Worm (Caenorhabditis elegans) whole organism, young adult: Measurements from ENCODE around the gene ZK930.4.
A peak's percentile ranks its signal among the peaks of the same experiment; 100 is the strongest.

Experiments
- B0019.2 ChIP-seq: fragments of 200-800 bp; sonication (Bioruptor generic); conservative IDR thresholded peaks from 2 replicates; pipeline ENCODE4 v1.3.6; 2022; ENCODE audit warnings: missing genetic modification reagents, missing genetic modification characterization, missing compliant biosample characterization
- C17E4.6 ChIP-seq: fragments of 200-800 bp; sonication (Bioruptor generic); IDR thresholded peaks from 2 replicates; pipeline ENCODE4 v1.3.6; 2022; ENCODE audit warnings: missing genetic modification reagents, missing genetic modification characterization, missing compliant biosample characterization
- F23B12.7 ChIP-seq: sonication (generic microtip); optimal IDR thresholded peaks from 2 replicates; lab custom pipeline; 2017; ENCODE audit warnings: missing genetic modification characterization, mild to moderate bottlenecking, missing compliant biosample characterization, antibody characterized with exemption, moderate library complexity; ENCODE audit not compliant: insufficient read depth
- F33H1.4 ChIP-seq: fragments of 200-800 bp; sonication (Bioruptor generic); IDR thresholded peaks from 2 replicates; pipeline ENCODE4 v1.3.6; 2022; ENCODE audit warnings: missing genetic modification reagents, missing genetic modification characterization, missing compliant biosample characterization
- F49E8.2 ChIP-seq: sonication (generic microtip); optimal IDR thresholded peaks from 3 replicates; lab custom pipeline; 2017; ENCODE audit warnings: missing genetic modification characterization, mild to moderate bottlenecking, missing compliant biosample characterization, antibody characterized with exemption, moderate library complexity; ENCODE audit not compliant: insufficient read depth
- K11D2.4 ChIP-seq: fragments of 200-800 bp; sonication (Bioruptor generic); IDR thresholded peaks from 2 replicates; pipeline ENCODE4 v1.3.6; 2022; ENCODE audit warnings: missing genetic modification reagents, missing genetic modification characterization, missing compliant biosample characterization
- akir-1 ChIP-seq: fragments of 200-800 bp; sonication (Bioruptor generic); optimal IDR thresholded peaks from 2 replicates; lab custom pipeline; 2018; ENCODE audit warnings: mild to moderate bottlenecking, missing genetic modification characterization, moderate library complexity, missing compliant biosample characterization
- aptf-2 ChIP-seq: fragments of 200-800 bp; sonication (Bioruptor generic); conservative IDR thresholded peaks from 2 replicates; pipeline ENCODE4 v1.3.6; 2022; ENCODE audit warnings: missing genetic modification reagents, missing genetic modification characterization, missing compliant biosample characterization
- athp-1 ChIP-seq: sonication (generic microtip); optimal IDR thresholded peaks from 2 replicates; lab custom pipeline; 2017; ENCODE audit warnings: mild to moderate bottlenecking, missing genetic modification characterization, missing compliant biosample characterization
- bed-2 ChIP-seq: fragments of 200-800 bp; sonication (Bioruptor generic); IDR thresholded peaks from 2 replicates; pipeline ENCODE4 v1.3.6; 2022; ENCODE audit warnings: missing genetic modification reagents, missing genetic modification characterization, missing compliant biosample characterization
- cebp-1 ChIP-seq, 2 experiments: fragments of 200-800 bp in 1 of 2; sonication (Bioruptor generic) in 1 of 2; sonication (generic microtip) in 1 of 2; IDR thresholded peaks in 1 of 2; optimal IDR thresholded peaks in 1 of 2; 2 replicates each; pipeline versions ENCODE4 v1.3.6 to Lab custom; 2017 to 2022; ENCODE audit warnings: missing compliant biosample characterization in 2 of 2, missing genetic modification characterization in 2 of 2, mild to moderate bottlenecking in 1 of 2, missing genetic modification reagents in 1 of 2, moderate library complexity in 1 of 2
- cebp-2 ChIP-seq: fragments of 200-800 bp; sonication (Bioruptor generic); IDR thresholded peaks from 2 replicates; pipeline ENCODE4 v1.3.6; 2022; ENCODE audit warnings: missing genetic modification characterization, missing compliant biosample characterization
- ceh-40 ChIP-seq: fragments of 200-800 bp; sonication (Bioruptor generic); IDR thresholded peaks from 2 replicates; pipeline ENCODE4 v1.3.6; 2022; ENCODE audit warnings: missing genetic modification characterization, missing compliant biosample characterization
- ceh-58 ChIP-seq: fragments of 200-800 bp; sonication (Bioruptor generic); IDR thresholded peaks from 2 replicates; pipeline ENCODE4 v1.3.6; 2022; ENCODE audit warnings: missing genetic modification characterization, missing compliant biosample characterization
- ceh-91 ChIP-seq: fragments of 200-800 bp; sonication (Bioruptor generic); IDR thresholded peaks from 2 replicates; pipeline ENCODE4 v1.3.6; 2022; ENCODE audit warnings: missing genetic modification reagents, missing genetic modification characterization, missing compliant biosample characterization
- efl-1 ChIP-seq: fragments of 150-350 bp; optimal IDR thresholded peaks from 2 replicates; lab custom pipeline; 2014; ENCODE audit warnings: missing biosample characterization, missing genetic modification reagents, missing genetic modification characterization
- egrh-3 ChIP-seq: fragments of 200-800 bp; sonication (Bioruptor generic); IDR thresholded peaks from 2 replicates; pipeline ENCODE4 v1.3.6; 2022; ENCODE audit warnings: missing genetic modification reagents, missing genetic modification characterization, missing compliant biosample characterization
- fkh-3 ChIP-seq: sonication (generic microtip); optimal IDR thresholded peaks from 2 replicates; lab custom pipeline; 2016; ENCODE audit warnings: mild to moderate bottlenecking, missing genetic modification characterization, missing compliant biosample characterization
- him-1 ChIP-seq: sonication (generic microtip); optimal IDR thresholded peaks from 2 replicates; lab custom pipeline; 2016; ENCODE audit warnings: missing genotype, missing genetic modification reagents, missing genetic modification characterization, missing compliant biosample characterization
- hlh-26 ChIP-seq: fragments of 200-800 bp; sonication (Bioruptor generic); conservative IDR thresholded peaks from 2 replicates; pipeline ENCODE4 v1.3.6; 2022; ENCODE audit warnings: missing genetic modification reagents, missing genetic modification characterization, missing compliant biosample characterization
- hmg-20 ChIP-seq: fragments of 200-800 bp; sonication (Bioruptor generic); IDR thresholded peaks from 2 replicates; pipeline ENCODE4 v1.3.6; 2022; ENCODE audit warnings: missing genetic modification reagents, missing genetic modification characterization, missing compliant biosample characterization
- hrde-1 ChIP-seq: sonication (generic microtip); optimal IDR thresholded peaks from 2 replicates; lab custom pipeline; 2016; ENCODE audit warnings: missing genetic modification characterization, mild to moderate bottlenecking, missing compliant biosample characterization, moderate library complexity, missing genotype, missing genetic modification reagents, borderline replicate concordance
- lin-54 ChIP-seq: fragments of 200-800 bp; sonication (Bioruptor generic); optimal IDR thresholded peaks from 2 replicates; lab custom pipeline; 2018; ENCODE audit warnings: mild to moderate bottlenecking, missing genetic modification characterization, missing compliant biosample characterization
- lsl-1 ChIP-seq: fragments of 200-800 bp; sonication (Bioruptor generic); optimal IDR thresholded peaks from 2 replicates; lab custom pipeline; 2018; ENCODE audit warnings: mild to moderate bottlenecking, missing genetic modification characterization, moderate library complexity, missing compliant biosample characterization
- madf-3 ChIP-seq: fragments of 200-800 bp; sonication (Bioruptor generic); IDR thresholded peaks from 2 replicates; pipeline ENCODE4 v1.3.6; 2022; ENCODE audit warnings: missing genetic modification reagents, missing genetic modification characterization, missing compliant biosample characterization
- madf-6 ChIP-seq: fragments of 200-800 bp; sonication (Bioruptor generic); IDR thresholded peaks from 2 replicates; pipeline ENCODE4 v1.3.6; 2022; ENCODE audit warnings: missing genetic modification reagents, missing genetic modification characterization, missing compliant biosample characterization
- madf-8 ChIP-seq: fragments of 200-800 bp; sonication (Bioruptor generic); conservative IDR thresholded peaks from 2 replicates; pipeline ENCODE4 v1.3.6; 2022; ENCODE audit warnings: missing genetic modification reagents, missing genetic modification characterization, missing compliant biosample characterization
- mcd-1 ChIP-seq: fragments of 200-800 bp; sonication (Bioruptor generic); IDR thresholded peaks from 2 replicates; pipeline ENCODE4 v1.3.6; 2022; ENCODE audit warnings: missing genetic modification reagents, missing genetic modification characterization, missing compliant biosample characterization
- nhr-120 ChIP-seq: fragments of 200-800 bp; sonication (Bioruptor generic); IDR thresholded peaks from 2 replicates; pipeline ENCODE4 v1.3.6; 2022; ENCODE audit warnings: missing genetic modification characterization, missing compliant biosample characterization
- nhr-80 ChIP-seq: sonication (generic microtip); optimal IDR thresholded peaks from 2 replicates; lab custom pipeline; 2016; ENCODE audit warnings: missing genetic modification characterization, missing compliant biosample characterization
- nhr-90 ChIP-seq: sonication (generic microtip); optimal IDR thresholded peaks from 2 replicates; lab custom pipeline; 2016; ENCODE audit warnings: missing genotype, mild to moderate bottlenecking, missing genetic modification characterization, missing compliant biosample characterization
- rcor-1 ChIP-seq: fragments of 200-800 bp; sonication (Bioruptor generic); IDR thresholded peaks from 2 replicates; pipeline ENCODE4 v1.3.6; 2022; ENCODE audit warnings: missing genetic modification reagents, missing genetic modification characterization, missing compliant biosample characterization
- rec-8 ChIP-seq, 2 experiments: sonication (generic microtip); optimal IDR thresholded peaks; 2 replicates each; lab custom pipeline; 2016; ENCODE audit warnings: mild to moderate bottlenecking in 2 of 2, missing genetic modification characterization in 2 of 2, missing genetic modification reagents in 2 of 2, missing genotype in 2 of 2, missing biosample characterization in 1 of 2, missing compliant biosample characterization in 1 of 2, moderate library complexity in 1 of 2
- sdz-38 ChIP-seq: sonication (generic microtip); optimal IDR thresholded peaks from 2 replicates; lab custom pipeline; 2016; ENCODE audit warnings: missing genotype, missing genetic modification characterization, missing compliant biosample characterization
- sea-2 ChIP-seq: fragments of 200-800 bp; sonication (Bioruptor generic); IDR thresholded peaks from 2 replicates; pipeline ENCODE4 v1.3.6; 2022; ENCODE audit warnings: missing genetic modification characterization, missing compliant biosample characterization
- snpc-1.1 ChIP-seq: sonication (generic microtip); optimal IDR thresholded peaks from 2 replicates; lab custom pipeline; 2017; ENCODE audit warnings: missing genetic modification characterization, mild to moderate bottlenecking, missing compliant biosample characterization, antibody characterized with exemption, moderate library complexity, missing genotype, missing genetic modification reagents; ENCODE audit not compliant: insufficient read depth
- snpc-1.3 ChIP-seq: sonication (generic microtip); optimal IDR thresholded peaks from 2 replicates; lab custom pipeline; 2017; ENCODE audit warnings: missing genetic modification characterization, mild to moderate bottlenecking, missing compliant biosample characterization, antibody characterized with exemption, moderate library complexity, missing genotype, missing genetic modification reagents; ENCODE audit not compliant: insufficient read depth
- unc-130 ChIP-seq: sonication (generic microtip); optimal IDR thresholded peaks from 2 replicates; lab custom pipeline; 2016; ENCODE audit warnings: missing genetic modification reagents, missing genetic modification characterization, missing compliant biosample characterization
- xnd-1 ChIP-seq: sonication (generic microtip); optimal IDR thresholded peaks from 2 replicates; lab custom pipeline; 2016; ENCODE audit warnings: missing genotype, missing genetic modification reagents, missing genetic modification characterization, missing compliant biosample characterization
- ztf-18 ChIP-seq: sonication (generic microtip); optimal IDR thresholded peaks from 2 replicates; lab custom pipeline; 2016; ENCODE audit warnings: missing genotype, mild to moderate bottlenecking, missing genetic modification characterization, missing compliant biosample characterization
- ztf-22 ChIP-seq: fragments of 200-800 bp; sonication (Bioruptor generic); optimal IDR thresholded peaks from 2 replicates; lab custom pipeline; 2018; ENCODE audit warnings: mild to moderate bottlenecking, missing genetic modification characterization, moderate library complexity, missing compliant biosample characterization
- ztf-26 ChIP-seq: sonication (generic microtip); optimal IDR thresholded peaks from 2 replicates; lab custom pipeline; 2017; ENCODE audit warnings: missing genetic modification characterization, missing compliant biosample characterization
- ztf-28 ChIP-seq: fragments of 200-800 bp; sonication (Bioruptor generic); IDR thresholded peaks from 2 replicates; pipeline ENCODE4 v1.3.6; 2022; ENCODE audit warnings: missing genetic modification reagents, missing genetic modification characterization, missing compliant biosample characterization

The ZK930.4 gene

DNA sequence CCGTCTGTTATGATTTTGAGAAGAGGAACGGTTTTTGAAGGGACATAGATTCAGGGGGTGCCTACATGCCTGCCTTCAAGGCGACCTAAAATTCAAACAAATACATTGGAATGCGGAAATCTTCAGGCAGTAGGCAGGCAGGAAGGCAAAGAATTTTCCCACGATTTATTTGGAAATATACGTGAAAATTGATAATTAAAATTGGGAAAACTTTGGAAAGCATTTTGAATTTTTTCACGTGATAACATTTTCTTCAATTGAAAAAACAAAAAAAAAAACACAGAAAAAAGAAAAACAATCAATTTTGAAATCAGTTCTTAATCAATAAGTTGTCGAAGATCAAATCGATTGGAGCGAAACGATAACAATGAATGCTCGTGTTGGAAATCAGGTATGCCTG lies at the start of gene ZK930.4:
ZK930.4 (plus strand) TSS at position 301 of the 400 bp plus-strand sequence.
- TF ChIP-seq K11D2.4 (GFP tag; lab: Robert Waterston, UW), result no peak
- no peak for TF ChIP-seq hlh-26 (GFP tag; lab: Robert Waterston, UW)
- no peak for TF ChIP-seq F23B12.7
- no peak for TF ChIP-seq ceh-58 (GFP tag; lab: Robert Waterston, UW)
- no peak for TF ChIP-seq hmg-20 (GFP tag; lab: Robert Waterston, UW)

- TF ChIP-seq nhr-80 (tag; lab: Kevin White, UChicago), result no peak
- TF ChIP-seq sea-2, result no peak
- TF ChIP-seq xnd-1 (tag; lab: Kevin White, UChicago), result no peak
- no peak for TF ChIP-seq aptf-2 (GFP tag; lab: Robert Waterston, UW)
- no peak for TF ChIP-seq ztf-26 (tag; lab: Kevin White, UChicago)
- no peak for TF ChIP-seq akir-1 (GFP tag; lab: Kevin White, UChicago)
- no peak for TF ChIP-seq sdz-38 (tag; lab: Kevin White, UChicago)
- no peak for TF ChIP-seq snpc-1.1 (tag; lab: Kevin White, UChicago)
- TF ChIP-seq C17E4.6 (GFP tag; lab: Robert Waterston, UW), result no peak
Observed at ce11 chrII:11859833-11860232, 46.5 kb upstream of the ZK930.4 start.

ce11 chrII:11860623-11861079 lies 45.7 kb upstream of the ZK930.4 start, which contains the start of gene K12D12.5:
K12D12.5 (plus strand) TSS chrII:11861029.
- TF ChIP-seq hrde-1 (tag; lab: Kevin White, UChicago) (peak; percentile 56), snpc-1.3 (tag; lab: Kevin White, UChicago) (peak; percentile 1), ceh-40 (GFP tag; lab: Robert Waterston, UW) (no peak), madf-6 (peak; percentile 80), xnd-1 (tag; lab: Kevin White, UChicago) (peak; percentile 64), ztf-28 (GFP tag; lab: Robert Waterston, UW) (0 out of 2 replicates have a peak, but pooled peaks have one; percentile 65), ztf-18 (peak; percentile 29), egrh-3 (GFP tag; lab: Robert Waterston, UW) (no peak), rec-8 (tag; optimal IDR thresholded peaks at IDR 0.05; lab: Kevin White, UChicago) (peak in 1 of 2 experiments; percentile 41), nhr-90 (tag; lab: Kevin White, UChicago) (no peak), unc-130 (GFP tag; lab: Kevin White, UChicago) (peak; percentile 64), efl-1 (peak; percentile 60), madf-3 (GFP tag; lab: Robert Waterston, UW) (0 out of 2 replicates have a peak, but pooled peaks have one; percentile 30), cebp-1 (GFP tag; IDR thresholded peaks at IDR 0.05; lab: Robert Waterston, UW) (peak; percentile 23; the same call in 1 of the 2 replicates), cebp-1 (tag; optimal IDR thresholded peaks at IDR 0.05; lab: Kevin White, UChicago) (no peak), F33H1.4 (GFP tag; lab: Robert Waterston, UW) (peak; percentile 64; the same call in 1 of the 2 replicates), ztf-22 (no peak), F49E8.2 (tag; lab: Kevin White, UChicago) (peak; percentile 40), ceh-91 (GFP tag; lab: Robert Waterston, UW) (0 out of 2 replicates have a peak, but pooled peaks have one; percentile 56), bed-2 (peak; percentile 67), rcor-1 (GFP tag; lab: Robert Waterston, UW) (0 out of 2 replicates have a peak, but pooled peaks have one; percentile 24), fkh-3 (tag; lab: Kevin White, UChicago) (no peak), mcd-1 (0 out of 2 replicates have a peak, but pooled peaks have one; percentile 27), B0019.2 (GFP tag; lab: Robert Waterston, UW) (peak; percentile 35; the same call in 1 of the 2 replicates), nhr-120 (no peak), lin-54 (GFP tag; lab: Kevin White, UChicago) (peak; percentile 56), lsl-1 (peak; percentile 92), him-1 (tag; lab: Kevin White, UChicago) (peak; percentile 72), madf-8 (GFP tag; lab: Robert Waterston, UW) (peak; percentile 62), athp-1 (tag; lab: Kevin White, UChicago) (peak; percentile 97), cebp-2 (GFP tag; lab: Robert Waterston, UW) (0 out of 2 replicates have a peak, but pooled peaks have one; percentile 17)
